Fruit fly (Drosophila melanogaster) whole organism, embryonic: ENCODE measurements around the gene Bsg.

Source experiments
- Aef1 ChIP-seq: fragments of 200-800 bp; sonication (Bioruptor generic); IDR thresholded peaks from 3 replicates; pipeline ENCODE4 v1.3.6; 2022; ENCODE audit warnings: missing biosample characterization, missing genetic modification characterization
- Bgb ChIP-seq: fragments of 200-800 bp; sonication (Bioruptor generic); IDR thresholded peaks from 2 replicates; pipeline ENCODE4 v1.3.6; 2022; ENCODE audit warnings: missing biosample characterization, missing genetic modification characterization; ENCODE audit not compliant: partially characterized antibody
- CG11456 ChIP-seq: fragments of 200-800 bp; sonication (Bioruptor generic); IDR thresholded peaks from 3 replicates; pipeline ENCODE4 v1.3.6; 2022; ENCODE audit warnings: missing biosample characterization, missing genetic modification characterization
- CG13296 ChIP-seq: fragments of 200-800 bp; sonication (Bioruptor generic); optimal IDR thresholded peaks from 3 replicates; lab custom pipeline; 2018; ENCODE audit warnings: missing biosample characterization, mild to moderate bottlenecking, missing genetic modification characterization
- CG14441 ChIP-seq: fragments of 200-800 bp; sonication (Bioruptor generic); IDR thresholded peaks from 2 replicates; pipeline ENCODE4 v1.3.6; 2022; ENCODE audit warnings: missing biosample characterization, missing genetic modification characterization
- CG14667 ChIP-seq: fragments of 200-800 bp; sonication (Bioruptor generic); IDR thresholded peaks from 2 replicates; pipeline ENCODE4 v1.3.6; 2022; ENCODE audit warnings: missing biosample characterization, missing genetic modification characterization
- CG15479 ChIP-seq: fragments of 200-800 bp; sonication (Bioruptor generic); optimal IDR thresholded peaks from 3 replicates; lab custom pipeline; 2019; ENCODE audit warnings: missing biosample characterization, mild to moderate bottlenecking, missing genetic modification characterization, moderate library complexity
- CG15601 ChIP-seq: fragments of 200-800 bp; sonication (Bioruptor generic); optimal IDR thresholded peaks from 3 replicates; lab custom pipeline; 2019; ENCODE audit warnings: missing biosample characterization, mild to moderate bottlenecking, missing genetic modification characterization, moderate library complexity
- CG1602 ChIP-seq: fragments of 200-800 bp; sonication (Bioruptor generic); optimal IDR thresholded peaks from 3 replicates; lab custom pipeline; 2016; ENCODE audit warnings: missing biosample characterization, missing genetic modification characterization
- CG17186 ChIP-seq: fragments of 200-800 bp; sonication (Bioruptor generic); optimal IDR thresholded peaks from 3 replicates; lab custom pipeline; 2017; ENCODE audit warnings: missing biosample characterization, missing genetic modification reagents, missing genetic modification characterization
- CG30403 ChIP-seq: fragments of 200-800 bp; sonication (Bioruptor generic); optimal IDR thresholded peaks from 3 replicates; lab custom pipeline; 2016; ENCODE audit warnings: missing biosample characterization, missing genetic modification characterization
- CG31388 ChIP-seq: fragments of 200-800 bp; sonication (Bioruptor generic); optimal IDR thresholded peaks from 2 replicates; lab custom pipeline; 2016; ENCODE audit warnings: missing biosample characterization, missing genetic modification characterization
- CG3726 ChIP-seq: fragments of 200-800 bp; sonication (Bioruptor generic); IDR thresholded peaks from 3 replicates; pipeline ENCODE4, ENCODE4 v1.3.6; 2022; ENCODE audit warnings: missing biosample characterization, missing genetic modification characterization
- CG42726 ChIP-seq: fragments of 200-800 bp; sonication (Bioruptor generic); IDR thresholded peaks from 2 replicates; pipeline ENCODE4 v1.3.6; 2022; ENCODE audit warnings: missing biosample characterization, missing genetic modification characterization; ENCODE audit not compliant: partially characterized antibody
- CG6654 ChIP-seq: fragments of 200-800 bp; sonication (Bioruptor generic); optimal IDR thresholded peaks from 2 replicates; lab custom pipeline; 2017; ENCODE audit warnings: missing biosample characterization, mild to moderate bottlenecking, missing genetic modification characterization
- CG6791 ChIP-seq: fragments of 200-800 bp; sonication (Bioruptor generic); IDR thresholded peaks from 3 replicates; pipeline ENCODE4 v1.3.6; 2022; ENCODE audit warnings: missing biosample characterization, missing genetic modification characterization; ENCODE audit not compliant: partially characterized antibody
- CG7963 ChIP-seq: fragments of 200-800 bp; sonication (Bioruptor generic); IDR thresholded peaks from 3 replicates; pipeline ENCODE4 v1.3.6; 2022; ENCODE audit warnings: missing biosample characterization, missing genetic modification characterization; ENCODE audit not compliant: partially characterized antibody
- CG9609 ChIP-seq: fragments of 200-800 bp; sonication (Bioruptor generic); optimal IDR thresholded peaks from 3 replicates; lab custom pipeline; 2016; ENCODE audit warnings: missing biosample characterization, missing genetic modification characterization
- CHES-1-like ChIP-seq: fragments of 200-800 bp; sonication (Bioruptor generic); optimal IDR thresholded peaks from 2 replicates; lab custom pipeline; 2016; ENCODE audit warnings: missing biosample characterization, missing genetic modification characterization
- D19B ChIP-seq: fragments of 200-800 bp; sonication (Bioruptor generic); optimal IDR thresholded peaks from 2 replicates; lab custom pipeline; 2017; ENCODE audit warnings: missing biosample characterization, mild to moderate bottlenecking, missing genetic modification characterization
- Dbx ChIP-seq: fragments of 200-800 bp; sonication (Bioruptor generic); IDR thresholded peaks from 3 replicates; pipeline ENCODE4 v1.3.6; 2022; ENCODE audit warnings: missing biosample characterization, missing genetic modification characterization
- Dek ChIP-seq: fragments of 200-800 bp; sonication (Bioruptor generic); optimal IDR thresholded peaks from 3 replicates; lab custom pipeline; 2019; ENCODE audit warnings: missing biosample characterization, mild to moderate bottlenecking, missing genetic modification characterization, moderate library complexity
- Dp ChIP-seq: fragments of 200-800 bp; sonication (Bioruptor generic); optimal IDR thresholded peaks from 2 replicates; lab custom pipeline; 2018; ENCODE audit warnings: missing biosample characterization, mild to moderate bottlenecking, missing genetic modification characterization, moderate library complexity
- GATAe ChIP-seq: fragments of 200-800 bp; sonication (Bioruptor generic); conservative IDR thresholded peaks from 2 replicates; pipeline ENCODE4 v1.3.6; 2022; ENCODE audit warnings: missing biosample characterization, missing genetic modification characterization
- H2.0 ChIP-seq: fragments of 200-800 bp; sonication (Bioruptor generic); IDR thresholded peaks from 2 replicates; pipeline ENCODE4 v1.3.6; 2022; ENCODE audit warnings: missing biosample characterization, missing genetic modification characterization
- HLH4C ChIP-seq: fragments of 200-800 bp; sonication (Bioruptor generic); IDR thresholded peaks from 3 replicates; pipeline ENCODE4 v1.3.6; 2022; ENCODE audit warnings: missing biosample characterization, missing genetic modification characterization; ENCODE audit not compliant: partially characterized antibody
- Hr3 ChIP-seq: fragments of 200-800 bp; sonication (Bioruptor generic); optimal IDR thresholded peaks from 3 replicates; lab custom pipeline; 2016; ENCODE audit warnings: missing biosample characterization, missing genetic modification characterization
- Max ChIP-seq: fragments of 200-800 bp; sonication (Bioruptor generic); optimal IDR thresholded peaks from 2 replicates; lab custom pipeline; 2016; ENCODE audit warnings: missing biosample characterization, mild to moderate bottlenecking, missing genetic modification characterization
- NFAT ChIP-seq: fragments of 200-800 bp; sonication (Bioruptor generic); IDR thresholded peaks from 2 replicates; pipeline ENCODE4 v1.3.6; 2022; ENCODE audit warnings: missing biosample characterization, missing genetic modification characterization
- Oaz ChIP-seq: fragments of 200-800 bp; sonication (Bioruptor generic); IDR thresholded peaks from 2 replicates; pipeline ENCODE4 v1.3.6; 2022; ENCODE audit warnings: missing biosample characterization, missing genetic modification characterization
- Pdp1 ChIP-seq, 2 experiments: fragments of 200-800 bp; sonication (Bioruptor generic); optimal IDR thresholded peaks; 3 replicates each; lab custom pipeline; 2016; ENCODE audit warnings: missing biosample characterization in 2 of 2, missing genetic modification characterization in 2 of 2, mild to moderate bottlenecking in 1 of 2, moderate library complexity in 1 of 2
- Ptx1 ChIP-seq: fragments of 200-800 bp; sonication (Bioruptor generic); IDR thresholded peaks from 2 replicates; pipeline ENCODE4 v1.3.6; 2022; ENCODE audit warnings: missing biosample characterization, missing genetic modification characterization
- Ravus ChIP-seq: fragments of 200-800 bp; sonication (Bioruptor generic); IDR thresholded peaks from 2 replicates; pipeline ENCODE4 v1.3.6; 2022; ENCODE audit warnings: missing biosample characterization, missing genetic modification characterization
- Rfx ChIP-seq: fragments of 200-800 bp; sonication (Bioruptor generic); IDR thresholded peaks from 2 replicates; pipeline ENCODE4 v1.3.6; 2022; ENCODE audit warnings: missing biosample characterization, missing genetic modification characterization
- amos ChIP-seq: fragments of 200-800 bp; sonication (Bioruptor generic); IDR thresholded peaks from 2 replicates; pipeline ENCODE4 v1.3.6; 2022; ENCODE audit warnings: missing biosample characterization, missing genetic modification characterization; ENCODE audit not compliant: partially characterized antibody
- ato ChIP-seq: fragments of 200-800 bp; sonication (Bioruptor generic); IDR thresholded peaks from 2 replicates; pipeline ENCODE4 v1.3.6; 2022; ENCODE audit warnings: missing biosample characterization, missing genetic modification characterization; ENCODE audit not compliant: partially characterized antibody
- bbx ChIP-seq: fragments of 200-800 bp; sonication (Bioruptor generic); IDR thresholded peaks from 2 replicates; pipeline ENCODE4 v1.3.6; 2022; ENCODE audit warnings: missing biosample characterization, missing genetic modification characterization; ENCODE audit not compliant: partially characterized antibody
- btn ChIP-seq: fragments of 200-800 bp; sonication (Bioruptor generic); optimal IDR thresholded peaks from 2 replicates; lab custom pipeline; 2016; ENCODE audit warnings: missing biosample characterization, missing genetic modification characterization
- crol ChIP-seq: fragments of 200-800 bp; sonication (Bioruptor generic); IDR thresholded peaks from 2 replicates; pipeline ENCODE4 v1.3.6; 2022; ENCODE audit warnings: missing biosample characterization, missing genetic modification characterization
- disco-r ChIP-seq: fragments of 200-800 bp; sonication (Bioruptor generic); optimal IDR thresholded peaks from 2 replicates; lab custom pipeline; 2016; ENCODE audit warnings: missing biosample characterization, missing genetic modification characterization
- gcm ChIP-seq: fragments of 200-800 bp; sonication (Bioruptor generic); optimal IDR thresholded peaks from 2 replicates; lab custom pipeline; 2019; ENCODE audit warnings: missing biosample characterization, mild to moderate bottlenecking, missing genetic modification characterization, moderate library complexity
- gcm2 ChIP-seq: fragments of 200-800 bp; sonication (Bioruptor generic); optimal IDR thresholded peaks from 2 replicates; lab custom pipeline; 2016; ENCODE audit warnings: missing biosample characterization, missing genetic modification characterization
- hkb ChIP-seq, 2 experiments: fragments of 200-800 bp in 1 of 2; fragments of >200 bp in 1 of 2; sonication (Bioruptor generic) in 1 of 2; IDR thresholded peaks in 1 of 2; optimal IDR thresholded peaks in 1 of 2; 2 replicates each; pipeline versions ENCODE4 v1.3.6 to Lab custom; 2017 to 2022; ENCODE audit warnings: missing biosample characterization in 1 of 2, missing genetic modification characterization in 1 of 2
- kah ChIP-seq: fragments of 200-800 bp; sonication (Bioruptor generic); optimal IDR thresholded peaks from 2 replicates; lab custom pipeline; 2018; ENCODE audit warnings: missing biosample characterization, mild to moderate bottlenecking, missing genetic modification characterization
- pita ChIP-seq: fragments of 200-800 bp; sonication (Bioruptor generic); optimal IDR thresholded peaks from 2 replicates; lab custom pipeline; 2017; ENCODE audit warnings: missing biosample characterization, mild to moderate bottlenecking, missing genetic modification characterization
- pnt ChIP-seq: fragments of 200-800 bp; sonication (Bioruptor generic); optimal IDR thresholded peaks from 3 replicates; lab custom pipeline; 2016; ENCODE audit warnings: missing biosample characterization, missing genetic modification characterization
- sna ChIP-seq: fragments of 200-800 bp; sonication (Bioruptor generic); IDR thresholded peaks from 2 replicates; pipeline ENCODE4 v1.3.6; 2022; ENCODE audit warnings: missing biosample characterization, missing genetic modification characterization; ENCODE audit not compliant: partially characterized antibody
- usp ChIP-seq: fragments of >200 bp; optimal IDR thresholded peaks from 2 replicates; lab custom pipeline; 2017; ENCODE audit warnings: missing biosample characterization, missing genetic modification characterization

The Bsg gene

dm6 chr2L:8042645-8043281, 40.5 kb upstream of the Bsg start, which contains the start of gene RpL36A (continued):
- TF ChIP-seq pita (GFP tag; lab: Kevin White, UChicago) (no peak), CG15479 (GFP tag; lab: Kevin White, UChicago) (no peak), CG30403 (GFP tag; lab: Kevin White, UChicago) (peak; percentile 68), Max (GFP tag; lab: Kevin White, UChicago) (peak; percentile 20), Oaz (no peak), CG9609 (peak; percentile 44), ato (GFP tag; lab: Robert Waterston, UW) (peak; percentile 91), CG1602 (GFP tag; lab: Kevin White, UChicago) (peak; percentile 29), CHES-1-like (GFP tag; lab: Kevin White, UChicago) (peak; percentile 59), amos (GFP tag; lab: Robert Waterston, UW) (peak; percentile 97), disco-r (GFP tag; lab: Kevin White, UChicago) (peak; percentile 53), CG13296 (GFP tag; lab: Kevin White, UChicago) (peak; percentile 75)

dm6 chr2L:8043282-8043668, 39.9 kb upstream of the Bsg start, which contains the start of gene Megf8:
Gene Megf8 (plus strand): TSS chr2L:8043471.
- TF ChIP-seq D19B (GFP tag; lab: Kevin White, UChicago) (no peak), CG42726 (GFP tag; lab: Robert Waterston, UW) (peak; percentile 21; the same call in 1 of the 2 replicates), HLH4C (peak; percentile 75), usp (GFP tag; lab: Kevin White, UChicago) (no peak), Pdp1 (GFP tag; optimal IDR thresholded peaks at IDR 0.05; lab: Kevin White, UChicago) (no peak), Dek (tag; lab: Kevin White, UChicago) (no peak), Aef1 (GFP tag; lab: Robert Waterston, UW) (no peak), crol (no peak), pnt (no peak), Rfx (GFP tag; lab: Robert Waterston, UW) (0 out of 2 replicates have a peak, but pooled peaks have one; percentile 23), CG9609 (no peak), CG17186 (GFP tag; lab: Kevin White, UChicago) (no peak), CG6654 (GFP tag; lab: Kevin White, UChicago) (no peak), Dbx (GFP tag; lab: Robert Waterston, UW) (no peak), CG14667 (GFP tag; lab: Robert Waterston, UW) (no peak), CG7963 (peak; percentile 83; the same call in 2 of the 3 replicates), gcm (GFP tag; lab: Kevin White, UChicago) (no peak), btn (GFP tag; lab: Kevin White, UChicago) (no peak), bbx (GFP tag; lab: Robert Waterston, UW) (peak; percentile 82), gcm2 (no peak), GATAe (GFP tag; lab: Robert Waterston, UW) (no peak), Bgb (GFP tag; lab: Robert Waterston, UW) (peak; percentile 77), CG15601 (no peak), CG6791 (GFP tag; lab: Robert Waterston, UW) (peak; percentile 74), hkb (optimal IDR thresholded peaks at IDR 0.05; lab: Kevin White, UChicago) (no peak), hkb (GFP tag; IDR thresholded peaks at IDR 0.05; lab: Robert Waterston, UW) (no peak), kah (GFP tag; lab: Kevin White, UChicago) (no peak), Hr3 (GFP tag; lab: Kevin White, UChicago) (no peak), Ptx1 (GFP tag; lab: Robert Waterston, UW) (no peak), Dp (GFP tag; lab: Kevin White, UChicago) (peak; percentile 26), CG14441 (GFP tag; lab: Robert Waterston, UW) (no peak), CG31388 (GFP tag; lab: Kevin White, UChicago) (no peak), CG3726 (GFP tag; lab: Robert Waterston, UW) (no peak), sna (GFP tag; lab: Robert Waterston, UW) (peak; percentile 55), NFAT (no peak), H2.0 (GFP tag; lab: Robert Waterston, UW) (no peak), Ravus (GFP tag; lab: Robert Waterston, UW) (no peak), CG11456 (GFP tag; lab: Robert Waterston, UW) (no peak)
